Fruit fly (Drosophila melanogaster) Kc167 (cell line): Measurements from ENCODE around the gene Nplp2.

Experiments used
- Sin3A ChIP-seq: fragments of >200 bp; optimal IDR thresholded peaks from 2 replicates; lab custom pipeline; 2018; ENCODE audit warnings: missing external identifiers
- h ChIP-seq: fragments of >200 bp; optimal IDR thresholded peaks from 3 replicates; lab custom pipeline; 2018; ENCODE audit warnings: missing external identifiers
- insv ChIP-seq: fragments of >200 bp; optimal IDR thresholded peaks from 3 replicates; lab custom pipeline; 2018; ENCODE audit warnings: missing external identifiers
- psq ChIP-seq: fragments of >200 bp; optimal IDR thresholded peaks from 2 replicates; lab custom pipeline; 2017; ENCODE audit warnings: missing external identifiers
- ttk ChIP-seq: sonication (Bioruptor generic); optimal IDR thresholded peaks from 2 replicates; lab custom pipeline; 2017; ENCODE audit warnings: missing external identifiers

DNA sequence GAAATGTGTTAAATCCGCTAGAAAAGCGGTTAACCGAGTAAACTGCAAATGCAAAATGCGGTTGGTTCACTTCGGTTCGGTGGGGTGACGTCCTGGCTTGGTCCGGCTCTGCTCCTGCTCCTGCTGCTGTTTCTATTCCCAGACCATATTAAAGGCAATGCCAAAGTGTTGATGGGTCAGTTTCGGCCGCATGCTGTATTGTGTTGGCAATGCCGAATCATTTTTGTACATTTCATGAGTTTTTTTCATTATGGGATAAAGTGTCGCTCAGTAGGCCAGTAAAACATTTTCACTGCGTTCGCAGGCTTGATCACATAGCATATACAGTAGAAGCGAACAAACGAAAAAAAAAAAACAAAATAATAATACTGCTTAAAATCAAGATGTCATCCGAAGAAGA, 27.3 kb upstream of the Nplp2 start, which contains the start of gene CG14113:
- TF ChIP-seq psq (lab: Kevin White, UChicago), result no peak
- no peak for TF ChIP-seq h (lab: Kevin White, UChicago)
- TF ChIP-seq Sin3A (lab: Kevin White, UChicago), result no peak
- TF ChIP-seq ttk (lab: Kevin White, UChicago), result no peak
- TF ChIP-seq insv (lab: Kevin White, UChicago), result no peak
